Worm (Caenorhabditis elegans): ENCODE results near the gene F25E2.3.

Gene F25E2.3

ce11 chrX:806515-806914, 6.4 kb downstream of the F25E2.3 start (continued):
- TF ChIP-seq mef-2 (tag; optimal IDR thresholded peaks at IDR 0.05) (peak; percentile 93), ceh-8 (GFP tag; optimal IDR thresholded peaks at IDR 0.05) (peak; percentile 99), efl-1 (optimal IDR thresholded peaks at IDR 0.05) (peak; percentile 84 to 92), efl-1 (GFP tag; optimal IDR thresholded peaks at IDR 0.05 in 1 of 2) (peak; percentile 52 to 96), C16A3.4 (tag; optimal IDR thresholded peaks at IDR 0.05) (peak; percentile 100), nhr-71 (tag; optimal IDR thresholded peaks at IDR 0.05) (peak; percentile 98), pqm-1 (tag; optimal IDR thresholded peaks at IDR 0.05) (peak; percentile 63), swsn-7 (tag; optimal IDR thresholded peaks at IDR 0.05) (peak; percentile 97), ceh-88 (GFP tag; IDR thresholded peaks at IDR 0.05) (peak; percentile 96), nhr-77 (tag; optimal IDR thresholded peaks at IDR 0.05) (peak; percentile 99), pax-3 (tag; optimal IDR thresholded peaks at IDR 0.05) (peak; percentile 90), unc-98 (GFP tag; IDR thresholded peaks at IDR 0.05) (peak; percentile 92), nhr-28 (tag; optimal IDR thresholded peaks at IDR 0.05) (peak; percentile 79), hlh-17 (GFP tag; optimal IDR thresholded peaks at IDR 0.05; ENCODE audit: borderline replicate concordance) (no peak), tbx-2 (tag; optimal IDR thresholded peaks at IDR 0.05) (peak; percentile 99), tlp-1 (tag; optimal IDR thresholded peaks at IDR 0.05) (no peak), zip-4 (GFP tag; optimal IDR thresholded peaks at IDR 0.05) (peak; percentile 94), egl-13 (tag; optimal IDR thresholded peaks at IDR 0.05) (peak; percentile 95), ceh-90 (tag; optimal IDR thresholded peaks at IDR 0.05) (no peak), snu-23 (GFP tag; optimal IDR thresholded peaks at IDR 0.05) (peak; percentile 100), Y116A8C.19 (tag; optimal IDR thresholded peaks at IDR 0.05; ENCODE audit: borderline replicate concordance) (peak; percentile 19), dpl-1 (GFP tag; optimal IDR thresholded peaks at IDR 0.05) (peak; percentile 59 to 66 (median 62)), mdl-1 (tag; optimal IDR thresholded peaks at IDR 0.05) (peak in 1 of 2 experiments; percentile 95), fkh-10 (GFP tag; optimal IDR thresholded peaks at IDR 0.05) (peak; percentile 99), ztf-11 (tag; optimal IDR thresholded peaks at IDR 0.05) (peak; percentile 85 to 96), nhr-12 (tag; optimal IDR thresholded peaks at IDR 0.05) (peak; percentile 76), efl-3 (GFP tag; optimal IDR thresholded peaks at IDR 0.05) (peak; percentile 95), nhr-237 (tag; optimal IDR thresholded peaks at IDR 0.05) (peak; percentile 98), snpc-4 (tag; optimal IDR thresholded peaks at IDR 0.05) (peak; percentile 94), pag-3 (tag; optimal IDR thresholded peaks at IDR 0.05; ENCODE audit: borderline replicate concordance, insufficient read depth) (peak; percentile 55), dsc-1 (tag; optimal IDR thresholded peaks at IDR 0.05) (peak; percentile 100), lin-39 (tag; optimal IDR thresholded peaks at IDR 0.05) (peak; percentile 99), lin-15B (tag; optimal IDR thresholded peaks at IDR 0.05) (peak; percentile 56), fkh-8 (tag; optimal IDR thresholded peaks at IDR 0.05) (peak; percentile 96), alr-1 (tag; optimal IDR thresholded peaks at IDR 0.05; ENCODE audit: borderline replicate concordance) (no peak), sptf-1 (tag; optimal IDR thresholded peaks at IDR 0.05) (no peak), ama-1 (optimal IDR thresholded peaks at IDR 0.05) (no peak), jun-1 (tag; optimal IDR thresholded peaks at IDR 0.05) (peak; percentile 99)

ce11 chrX:802478-802877, 10.5 kb downstream of the F25E2.3 start, which contains the start of gene gtr-1:
Gene gtr-1, plus strand, starts transcription at chrX:802778.
- TF ChIP-seq alr-1 (tag; optimal IDR thresholded peaks at IDR 0.05; ENCODE audit: borderline replicate concordance): no peak
- no peak for TF ChIP-seq blmp-1 (tag; optimal IDR thresholded peaks at IDR 0.05)
- TF ChIP-seq lin-35 (GFP tag; optimal IDR thresholded peaks at IDR 0.05): no peak
- TF ChIP-seq xbp-1 (tag; optimal IDR thresholded peaks at IDR 0.05): no peak
- no peak for TF ChIP-seq lin-13 (GFP tag; optimal IDR thresholded peaks at IDR 0.05)
- TF ChIP-seq lsy-2 (tag; optimal IDR thresholded peaks at IDR 0.05): no peak
- TF ChIP-seq nhr-85 (tag): peak; percentile 12
- TF ChIP-seq fkh-4 (tag; optimal IDR thresholded peaks at IDR 0.05; ENCODE audit: borderline replicate concordance): no peak

All from whole organism, L1 larva.